Fruit fly (Drosophila melanogaster) whole organism, embryonic: ENCODE data around the gene ind.

Source experiments
- ATbp ChIP-seq: fragments of 200-800 bp; sonication (Bioruptor generic); optimal IDR thresholded peaks from 2 replicates; lab custom pipeline; 2017; ENCODE audit warnings: missing biosample characterization, mild to moderate bottlenecking, missing genetic modification characterization, missing genetic modification reagents
- C15 ChIP-seq: fragments of 200-800 bp; sonication (Bioruptor generic); IDR thresholded peaks from 3 replicates; pipeline ENCODE4 v1.3.6; 2022; ENCODE audit warnings: missing biosample characterization, missing genetic modification characterization
- CG11504 ChIP-seq: fragments of 200-800 bp; sonication (Bioruptor generic); optimal IDR thresholded peaks from 3 replicates; lab custom pipeline; 2019; ENCODE audit warnings: missing biosample characterization, mild to moderate bottlenecking, missing genetic modification characterization, moderate library complexity
- CG12071 ChIP-seq: fragments of 200-800 bp; sonication (Bioruptor generic); optimal IDR thresholded peaks from 3 replicates; lab custom pipeline; 2018; ENCODE audit warnings: missing biosample characterization, mild to moderate bottlenecking, missing genetic modification characterization
- CG12659 ChIP-seq: fragments of 200-800 bp; sonication (Bioruptor generic); optimal IDR thresholded peaks from 3 replicates; lab custom pipeline; 2017; ENCODE audit warnings: mild to moderate bottlenecking, missing biosample characterization, missing genetic modification reagents, missing genetic modification characterization
- CG12769 ChIP-seq: fragments of 200-800 bp; sonication (Bioruptor generic); optimal IDR thresholded peaks from 2 replicates; lab custom pipeline; 2019; ENCODE audit warnings: missing biosample characterization, mild to moderate bottlenecking, missing genetic modification characterization, moderate library complexity
- CG13424 ChIP-seq: fragments of 200-800 bp; sonication (Bioruptor generic); optimal IDR thresholded peaks from 2 replicates; lab custom pipeline; 2019; ENCODE audit warnings: missing biosample characterization, mild to moderate bottlenecking, missing genetic modification characterization, moderate library complexity
- CG1529 ChIP-seq: fragments of 200-800 bp; sonication (Bioruptor generic); optimal IDR thresholded peaks from 3 replicates; lab custom pipeline; 2018; ENCODE audit warnings: missing biosample characterization, missing genetic modification characterization
- CG1602 ChIP-seq: fragments of 200-800 bp; sonication (Bioruptor generic); optimal IDR thresholded peaks from 3 replicates; lab custom pipeline; 2016; ENCODE audit warnings: missing biosample characterization, missing genetic modification characterization
- CG17186 ChIP-seq: fragments of 200-800 bp; sonication (Bioruptor generic); optimal IDR thresholded peaks from 3 replicates; lab custom pipeline; 2017; ENCODE audit warnings: missing biosample characterization, missing genetic modification reagents, missing genetic modification characterization
- CG2712 ChIP-seq: fragments of 200-800 bp; optimal IDR thresholded peaks from 3 replicates; lab custom pipeline; 2019; ENCODE audit warnings: missing biosample characterization, mild to moderate bottlenecking, missing genetic modification characterization, moderate library complexity
- CG32772 ChIP-seq: fragments of 200-800 bp; sonication (Bioruptor generic); IDR thresholded peaks from 2 replicates; pipeline ENCODE4 v1.3.6; 2022; ENCODE audit warnings: missing biosample characterization, missing genetic modification characterization
- CG4404 ChIP-seq: fragments of 200-800 bp; sonication (Bioruptor generic); IDR thresholded peaks from 2 replicates; pipeline ENCODE4 v1.3.6; 2022; ENCODE audit warnings: missing biosample characterization, missing genetic modification characterization
- CG4424 ChIP-seq: fragments of 200-800 bp; sonication (Bioruptor generic); optimal IDR thresholded peaks from 3 replicates; lab custom pipeline; 2016; ENCODE audit warnings: missing biosample characterization, missing genetic modification characterization
- CG4617 ChIP-seq: fragments of 200-800 bp; sonication (Bioruptor generic); optimal IDR thresholded peaks from 3 replicates; lab custom pipeline; 2016; ENCODE audit warnings: missing biosample characterization, missing genetic modification characterization, borderline replicate concordance
- CG6272 ChIP-seq: fragments of 200-800 bp; sonication (Bioruptor generic); IDR thresholded peaks from 2 replicates; pipeline ENCODE4 v1.3.6; 2022; ENCODE audit warnings: missing biosample characterization, missing genetic modification characterization
- CG7839 ChIP-seq: fragments of 200-800 bp; sonication (Bioruptor generic); optimal IDR thresholded peaks from 3 replicates; lab custom pipeline; 2018; ENCODE audit warnings: missing biosample characterization, mild to moderate bottlenecking, missing genetic modification characterization, moderate library complexity
- CG8281 ChIP-seq: fragments of 200-800 bp; sonication (Bioruptor generic); optimal IDR thresholded peaks from 2 replicates; lab custom pipeline; 2018; ENCODE audit warnings: missing biosample characterization, mild to moderate bottlenecking, missing genetic modification characterization, moderate library complexity
- CG8290 ChIP-seq, 3 experiments: fragments of 200-800 bp; sonication (Bioruptor generic); optimal IDR thresholded peaks; 2 replicates each; lab custom pipeline; 2016 to 2019; ENCODE audit warnings: missing biosample characterization in 3 of 3, missing genetic modification characterization in 3 of 3, mild to moderate bottlenecking in 2 of 3, moderate library complexity in 1 of 3
- CG8765 ChIP-seq: fragments of 200-800 bp; sonication (Bioruptor generic); IDR thresholded peaks from 2 replicates; pipeline ENCODE4 v1.3.6; 2022; ENCODE audit warnings: missing biosample characterization, missing genetic modification characterization
- CG9437 ChIP-seq: fragments of 200-800 bp; sonication (Bioruptor generic); optimal IDR thresholded peaks from 2 replicates; lab custom pipeline; 2018; ENCODE audit warnings: missing biosample characterization, mild to moderate bottlenecking, missing genetic modification characterization
- D19A ChIP-seq: fragments of 200-800 bp; optimal IDR thresholded peaks from 3 replicates; lab custom pipeline; 2019; ENCODE audit warnings: missing biosample characterization, mild to moderate bottlenecking, missing genetic modification characterization, moderate library complexity
- D19B ChIP-seq: fragments of 200-800 bp; sonication (Bioruptor generic); optimal IDR thresholded peaks from 2 replicates; lab custom pipeline; 2017; ENCODE audit warnings: missing biosample characterization, mild to moderate bottlenecking, missing genetic modification characterization
- Drgx ChIP-seq: fragments of 200-800 bp; sonication (Bioruptor generic); IDR thresholded peaks from 2 replicates; pipeline ENCODE4 v1.3.6; 2022; ENCODE audit warnings: missing biosample characterization, missing genetic modification characterization
- Ets65A ChIP-seq: fragments of 200-800 bp; sonication (Bioruptor generic); peaks from one replicate; lab custom pipeline; 2016; ENCODE audit warnings: missing biosample characterization, missing genetic modification characterization
- Fer3 ChIP-seq: fragments of 200-800 bp; sonication (Bioruptor generic); optimal IDR thresholded peaks from 2 replicates; lab custom pipeline; 2018; ENCODE audit warnings: missing biosample characterization, mild to moderate bottlenecking, missing genetic modification characterization, moderate library complexity
- H2.0 ChIP-seq: fragments of 200-800 bp; sonication (Bioruptor generic); IDR thresholded peaks from 2 replicates; pipeline ENCODE4 v1.3.6; 2022; ENCODE audit warnings: missing biosample characterization, missing genetic modification characterization
- HLH54F ChIP-seq: fragments of 200-800 bp; sonication (Bioruptor generic); optimal IDR thresholded peaks from 3 replicates; lab custom pipeline; 2016; ENCODE audit warnings: missing biosample characterization, missing genetic modification characterization
- Hsf ChIP-seq: fragments of 200-800 bp; sonication (Bioruptor generic); optimal IDR thresholded peaks from 3 replicates; lab custom pipeline; 2016; ENCODE audit warnings: missing biosample characterization, missing genetic modification characterization
- Kr ChIP-seq: fragments of 200-800 bp; sonication (Bioruptor generic); optimal IDR thresholded peaks from 2 replicates; lab custom pipeline; 2017; ENCODE audit warnings: missing biosample characterization, mild to moderate bottlenecking, missing genetic modification characterization
- MTF-1 ChIP-seq: fragments of 200-800 bp; sonication (Bioruptor generic); optimal IDR thresholded peaks from 2 replicates; lab custom pipeline; 2018; ENCODE audit warnings: missing biosample characterization, mild to moderate bottlenecking, missing genetic modification characterization, borderline replicate concordance
- Max ChIP-seq: fragments of 200-800 bp; sonication (Bioruptor generic); optimal IDR thresholded peaks from 2 replicates; lab custom pipeline; 2016; ENCODE audit warnings: missing biosample characterization, mild to moderate bottlenecking, missing genetic modification characterization
- Nf-YA ChIP-seq: fragments of 200-800 bp; sonication (Bioruptor generic); IDR thresholded peaks from 2 replicates; pipeline ENCODE4 v1.3.6; 2022; ENCODE audit warnings: missing biosample characterization, missing genetic modification characterization
- Nf-YB ChIP-seq: fragments of 200-800 bp; sonication (Bioruptor generic); optimal IDR thresholded peaks from 3 replicates; lab custom pipeline; 2019; ENCODE audit warnings: missing biosample characterization, mild to moderate bottlenecking, missing genetic modification characterization, moderate library complexity
- Sin3A ChIP-seq: fragments of >200 bp; optimal IDR thresholded peaks from 2 replicates; lab custom pipeline; 2018
- Six4 ChIP-seq: fragments of 200-800 bp; sonication (Bioruptor generic); optimal IDR thresholded peaks from 2 replicates; lab custom pipeline; 2016; ENCODE audit warnings: missing biosample characterization, missing genetic modification characterization
- Sry-δ ChIP-seq: fragments of 200-800 bp; sonication (Bioruptor generic); optimal IDR thresholded peaks from 2 replicates; lab custom pipeline; 2016; ENCODE audit warnings: missing biosample characterization, missing genetic modification characterization
- TFAM ChIP-seq: fragments of 200-800 bp; sonication (Bioruptor generic); optimal IDR thresholded peaks from 2 replicates; lab custom pipeline; 2017; ENCODE audit warnings: missing biosample characterization, missing genetic modification characterization, inconsistent platforms
- ab ChIP-seq: fragments of 200-800 bp; sonication (Bioruptor generic); optimal IDR thresholded peaks from 2 replicates; lab custom pipeline; 2016; ENCODE audit warnings: missing biosample characterization, missing genetic modification characterization
- cad ChIP-seq: fragments of >200 bp; optimal IDR thresholded peaks from 2 replicates; lab custom pipeline; 2017; ENCODE audit warnings: missing biosample characterization, missing genetic modification characterization
- chinmo ChIP-seq: fragments of 200-800 bp; sonication (Bioruptor generic); IDR thresholded peaks from 4 replicates; pipeline ENCODE4 v1.3.6; 2022; ENCODE audit warnings: missing biosample characterization, missing genetic modification characterization; ENCODE audit not compliant: partially characterized antibody
- chm ChIP-seq: fragments of 200-800 bp; sonication (Bioruptor generic); IDR thresholded peaks from 2 replicates; pipeline ENCODE4 v1.3.6; 2022; ENCODE audit warnings: missing biosample characterization, missing genetic modification characterization
- dati ChIP-seq: fragments of 200-800 bp; sonication (Bioruptor generic); IDR thresholded peaks from 2 replicates; pipeline ENCODE4 v1.3.6; 2022; ENCODE audit warnings: missing biosample characterization, missing genetic modification characterization
- gem ChIP-seq: fragments of 200-800 bp; sonication (Bioruptor generic); optimal IDR thresholded peaks from 2 replicates; lab custom pipeline; 2019; ENCODE audit warnings: missing biosample characterization, mild to moderate bottlenecking, missing genetic modification characterization, moderate library complexity
- grau ChIP-seq: fragments of 200-800 bp; optimal IDR thresholded peaks from 3 replicates; lab custom pipeline; 2019; ENCODE audit warnings: missing biosample characterization, mild to moderate bottlenecking, missing genetic modification characterization, moderate library complexity
- kay ChIP-seq: fragments of 200-800 bp; sonication (Bioruptor generic); optimal IDR thresholded peaks from 2 replicates; lab custom pipeline; 2016; ENCODE audit warnings: missing biosample characterization, missing genetic modification characterization
- ken ChIP-seq: fragments of 200-800 bp; sonication (Bioruptor generic); IDR thresholded peaks from 3 replicates; pipeline ENCODE4 v1.3.6; 2022; ENCODE audit warnings: missing biosample characterization, missing genetic modification characterization
- oc ChIP-seq: fragments of 200-800 bp; sonication (Bioruptor generic); optimal IDR thresholded peaks from 2 replicates; lab custom pipeline; 2018; ENCODE audit warnings: missing biosample characterization, mild to moderate bottlenecking, missing genetic modification characterization, moderate library complexity
- rib ChIP-seq: fragments of 200-800 bp; sonication (Bioruptor generic); IDR thresholded peaks from 2 replicates; pipeline ENCODE4 v1.3.6; 2022; ENCODE audit warnings: missing biosample characterization, missing genetic modification characterization
- ro ChIP-seq: fragments of 200-800 bp; sonication (Bioruptor generic); IDR thresholded peaks from 2 replicates; pipeline ENCODE4 v1.3.6; 2022; ENCODE audit warnings: missing biosample characterization, missing genetic modification characterization
- tin ChIP-seq: fragments of 200-800 bp; sonication (Bioruptor generic); optimal IDR thresholded peaks from 3 replicates; lab custom pipeline; 2016; ENCODE audit warnings: missing biosample characterization, missing genetic modification characterization
- wor ChIP-seq: fragments of 200-800 bp; sonication (Bioruptor generic); IDR thresholded peaks from 2 replicates; pipeline ENCODE4 v1.3.6; 2022; ENCODE audit warnings: missing biosample characterization, missing genetic modification characterization

ind gene

dm6 chr3L:15013296-15013695 lies 30.4 kb downstream of the ind start:
- peak; percentile 45; the same call in 1 of the 2 replicates for TF ChIP-seq Drgx (GFP tag; lab: Robert Waterston, UW)
- no peak for TF ChIP-seq CG1602 (GFP tag; lab: Kevin White, UChicago)
- TF ChIP-seq CG4617 (GFP tag; lab: Kevin White, UChicago) = no peak
- peak; percentile 2 for TF ChIP-seq CG7839
- peak; percentile 28 for TF ChIP-seq gem (tag; lab: Kevin White, UChicago)
- peak; percentile 2 for TF ChIP-seq tin (GFP tag; lab: Kevin White, UChicago)
- TF ChIP-seq ab (GFP tag; lab: Kevin White, UChicago) = no peak
- TF ChIP-seq Sin3A = no peak
- TF ChIP-seq Max = no peak
- TF ChIP-seq CG17186 = no peak
- TF ChIP-seq CG9437 (GFP tag; lab: Kevin White, UChicago) = no peak
- no peak for TF ChIP-seq CG12769 (tag; lab: Kevin White, UChicago)
- TF ChIP-seq CG11504 (tag; lab: Kevin White, UChicago) = peak; percentile 20
- TF ChIP-seq D19A (tag; lab: Kevin White, UChicago) = no peak
- TF ChIP-seq grau (tag; lab: Kevin White, UChicago) = peak; percentile 73
- peak; percentile 23 for TF ChIP-seq CG2712
- no peak for TF ChIP-seq Six4
- no peak for TF ChIP-seq Nf-YA (GFP tag; lab: Robert Waterston, UW)
- TF ChIP-seq CG4424 (GFP tag; lab: Kevin White, UChicago) = no peak
- no peak for TF ChIP-seq CG12071 (GFP tag; lab: Kevin White, UChicago)
- no peak for TF ChIP-seq Fer3 (tag; lab: Kevin White, UChicago)
- no peak for TF ChIP-seq wor (GFP tag; lab: Robert Waterston, UW)
- no peak for TF ChIP-seq C15 (GFP tag; lab: Robert Waterston, UW)
- TF ChIP-seq MTF-1 (GFP tag; lab: Kevin White, UChicago) = no peak
- no peak for TF ChIP-seq oc (tag; lab: Kevin White, UChicago)
- TF ChIP-seq cad (GFP tag; lab: Kevin White, UChicago) = no peak
- TF ChIP-seq ken = no peak
- no peak for TF ChIP-seq CG8765
- TF ChIP-seq CG4404 (GFP tag; lab: Robert Waterston, UW) = no peak
- no peak for TF ChIP-seq CG32772
- no peak for TF ChIP-seq CG8281
- no peak for TF ChIP-seq rib (GFP tag; lab: Robert Waterston, UW)
- TF ChIP-seq Ets65A (GFP tag; lab: Kevin White, UChicago) = peak; percentile 62

DNA sequence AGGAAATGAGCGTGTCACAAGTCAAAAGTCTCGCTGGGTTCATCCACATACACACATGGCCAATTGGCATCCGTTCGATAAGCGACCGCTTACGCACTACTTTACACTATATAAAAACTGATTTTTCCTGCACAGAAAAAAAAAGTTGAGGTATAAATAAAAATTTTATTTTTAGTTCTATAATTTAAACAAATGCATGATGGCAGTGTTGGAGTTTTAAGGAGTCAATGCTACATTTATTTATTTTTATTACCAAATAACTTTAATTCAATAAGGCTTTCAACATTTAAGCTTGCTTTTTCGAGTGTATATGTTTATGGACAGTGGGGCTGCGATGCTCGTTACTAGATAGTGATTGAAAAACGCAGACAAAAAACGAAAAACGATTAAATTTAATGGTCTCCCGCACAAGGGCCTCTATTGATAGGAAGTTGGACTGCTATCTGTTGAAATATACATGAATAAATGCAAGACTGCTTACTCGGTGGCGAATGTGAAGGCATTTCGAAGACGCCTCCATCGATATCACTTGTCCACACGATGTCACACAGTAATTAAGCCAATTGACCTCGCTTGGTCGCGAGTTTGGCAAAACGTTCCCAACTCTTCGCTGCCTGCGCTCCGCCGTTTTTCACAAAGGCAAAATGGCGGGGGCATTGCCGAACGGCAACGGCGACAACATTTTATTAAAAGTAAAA lies 31.9 kb downstream of the ind start:
- TF ChIP-seq H2.0 (GFP tag; lab: Robert Waterston, UW) (peak; percentile 57; the same call in 1 of the 2 replicates), D19B (peak; percentile 4), CG1529 (GFP tag; lab: Kevin White, UChicago) (peak; percentile 53), kay (GFP tag; lab: Kevin White, UChicago) (peak; percentile 47), ro (GFP tag; lab: Robert Waterston, UW) (peak; percentile 9; the same call in 1 of the 2 replicates), chinmo (GFP tag; lab: Robert Waterston, UW) (no peak), Hsf (GFP tag; lab: Kevin White, UChicago) (peak; percentile 44), CG12659 (peak; percentile 64), Nf-YB (GFP tag; lab: Kevin White, UChicago) (peak; percentile 55), TFAM (no peak), CG8290 (GFP tag; optimal IDR thresholded peaks at IDR 0.05; lab: Kevin White, UChicago) (peak; percentile 28), CG8290 (tag; optimal IDR thresholded peaks at IDR 0.05; lab: Kevin White, UChicago) (no peak), dati (GFP tag; lab: Robert Waterston, UW) (no peak), CG13424 (peak; percentile 80), Sry-δ (GFP tag; lab: Kevin White, UChicago) (no peak), Kr (GFP tag; lab: Kevin White, UChicago) (no peak), CG6272 (GFP tag; lab: Robert Waterston, UW) (peak; percentile 37; the same call in 1 of the 2 replicates), ATbp (GFP tag; lab: Kevin White, UChicago) (peak; percentile 72), HLH54F (GFP tag; lab: Kevin White, UChicago) (no peak), chm (GFP tag; lab: Robert Waterston, UW) (peak; percentile 65; the same call in 1 of the 2 replicates)
